Worm (Caenorhabditis elegans) whole organism, L2 larva: ENCODE measurements around the gene spl-1.
A peak's percentile ranks its signal among the peaks of the same experiment; 100 is the strongest.

Experiments
- C34F6.9 ChIP-seq: fragments of 150-350 bp; optimal IDR thresholded peaks from 2 replicates; lab custom pipeline; 2014; ENCODE audit warnings: missing biosample characterization, missing genetic modification characterization
- F13H6.1 ChIP-seq: sonication (generic microtip); optimal IDR thresholded peaks from 2 replicates; lab custom pipeline; 2016; ENCODE audit warnings: missing genetic modification characterization, missing compliant biosample characterization
- Y55F3AM.14 ChIP-seq: fragments of 200-800 bp; sonication (Bioruptor generic); optimal IDR thresholded peaks from 2 replicates; lab custom pipeline; 2018; ENCODE audit warnings: mild to moderate bottlenecking, missing genetic modification characterization, missing compliant biosample characterization
- alr-1 ChIP-seq: fragments of 150-350 bp; optimal IDR thresholded peaks from 2 replicates; lab custom pipeline; 2014; ENCODE audit warnings: missing biosample characterization, missing genetic modification characterization
- aly-2 ChIP-seq: fragments of 150-350 bp; optimal IDR thresholded peaks from 2 replicates; lab custom pipeline; 2014; ENCODE audit warnings: missing biosample characterization, missing genetic modification characterization
- ama-1 ChIP-seq: fragments of 150-350 bp; optimal IDR thresholded peaks from 2 replicates; lab custom pipeline; 2018; ENCODE audit warnings: inconsistent platforms
- blmp-1 ChIP-seq: sonication (generic microtip); optimal IDR thresholded peaks from 2 replicates; lab custom pipeline; 2017; ENCODE audit warnings: missing genetic modification characterization, mild to moderate bottlenecking, missing compliant biosample characterization, antibody characterized with exemption, moderate library complexity; ENCODE audit not compliant: insufficient read depth
- ceh-16 ChIP-seq: fragments of 150-350 bp; optimal IDR thresholded peaks from 2 replicates; lab custom pipeline; 2014; ENCODE audit warnings: missing biosample characterization, missing genetic modification characterization
- ceh-82 ChIP-seq: fragments of 150-350 bp; optimal IDR thresholded peaks from 2 replicates; lab custom pipeline; 2014; ENCODE audit warnings: missing biosample characterization, missing genetic modification characterization
- crh-2 ChIP-seq: sonication (generic microtip); optimal IDR thresholded peaks from 2 replicates; lab custom pipeline; 2017; ENCODE audit warnings: missing biosample characterization, missing genetic modification characterization
- dmd-4 ChIP-seq: sonication (generic microtip); optimal IDR thresholded peaks from 2 replicates; lab custom pipeline; 2017; ENCODE audit warnings: missing biosample characterization, missing genetic modification characterization
- egl-27 ChIP-seq: sonication (generic microtip); optimal IDR thresholded peaks from 3 replicates; lab custom pipeline; 2017; ENCODE audit warnings: missing biosample characterization, missing genetic modification reagents, missing genetic modification characterization
- elt-1 ChIP-seq: fragments of 150-350 bp; optimal IDR thresholded peaks from 2 replicates; lab custom pipeline; 2014; ENCODE audit warnings: missing biosample characterization, missing genetic modification characterization
- fos-1 ChIP-seq: fragments of 150-350 bp; optimal IDR thresholded peaks from 2 replicates; lab custom pipeline; 2014; ENCODE audit warnings: missing biosample characterization, missing genetic modification characterization
- gmeb-1 ChIP-seq: fragments of 150-350 bp; optimal IDR thresholded peaks from 2 replicates; lab custom pipeline; 2014; ENCODE audit warnings: missing biosample characterization, missing genetic modification characterization
- lin-11 ChIP-seq: fragments of 150-350 bp; sonication (generic microtip); optimal IDR thresholded peaks from 2 replicates; lab custom pipeline; 2014; ENCODE audit warnings: missing biosample characterization, missing genetic modification characterization, inconsistent platforms, mixed read lengths
- lin-13 ChIP-seq: fragments of 150-350 bp; optimal IDR thresholded peaks from 2 replicates; lab custom pipeline; 2014; ENCODE audit warnings: missing biosample characterization, missing genetic modification reagents, missing genetic modification characterization
- lin-39 ChIP-seq: fragments of 150-350 bp; optimal IDR thresholded peaks from 2 replicates; lab custom pipeline; 2014; ENCODE audit warnings: missing biosample characterization, missing genetic modification reagents, missing genetic modification characterization
- lsy-2 ChIP-seq, 2 experiments: fragments of 150-350 bp in 1 of 2; sonication (generic microtip) in 1 of 2; optimal IDR thresholded peaks; 2 replicates each; lab custom pipeline; 2014 to 2017; ENCODE audit warnings: missing biosample characterization in 2 of 2, missing genetic modification characterization in 2 of 2
- mab-5 ChIP-seq: fragments of 150-350 bp; optimal IDR thresholded peaks from 2 replicates; lab custom pipeline; 2014; ENCODE audit warnings: missing biosample characterization, missing genetic modification characterization
- mbf-1 ChIP-seq: sonication (generic microtip); optimal IDR thresholded peaks from 2 replicates; lab custom pipeline; 2017; ENCODE audit warnings: missing biosample characterization, missing genetic modification characterization
- mdl-1 ChIP-seq, 2 experiments: fragments of 150-350 bp in 1 of 2; sonication (generic microtip) in 1 of 2; optimal IDR thresholded peaks; 2 replicates each; lab custom pipeline; 2017; ENCODE audit warnings: missing biosample characterization in 2 of 2, missing genetic modification characterization in 2 of 2
- nhr-10 ChIP-seq: sonication (generic microtip); optimal IDR thresholded peaks from 2 replicates; lab custom pipeline; 2017; ENCODE audit warnings: missing biosample characterization, missing genetic modification characterization
- nhr-11 ChIP-seq: fragments of 150-350 bp; optimal IDR thresholded peaks from 2 replicates; lab custom pipeline; 2014; ENCODE audit warnings: missing biosample characterization, missing genetic modification characterization
- nhr-12 ChIP-seq: fragments of 150-350 bp; optimal IDR thresholded peaks from 2 replicates; lab custom pipeline; 2014; ENCODE audit warnings: missing biosample characterization, missing genetic modification characterization
- nhr-129 ChIP-seq: fragments of 150-350 bp; optimal IDR thresholded peaks from 2 replicates; lab custom pipeline; 2014; ENCODE audit warnings: missing biosample characterization, missing genetic modification characterization
- nhr-21 ChIP-seq: fragments of 150-350 bp; optimal IDR thresholded peaks from 2 replicates; lab custom pipeline; 2014; ENCODE audit warnings: missing biosample characterization, missing genetic modification characterization
- nhr-25 ChIP-seq: fragments of 150-350 bp; sonication (generic microtip); optimal IDR thresholded peaks from 3 replicates; lab custom pipeline; 2014; ENCODE audit warnings: missing biosample characterization, missing genetic modification characterization
- nhr-6 ChIP-seq: fragments of 150-350 bp; optimal IDR thresholded peaks from 2 replicates; lab custom pipeline; 2014; ENCODE audit warnings: missing biosample characterization, missing genetic modification characterization
- peb-1 ChIP-seq: fragments of 150-350 bp; optimal IDR thresholded peaks from 2 replicates; lab custom pipeline; 2014; ENCODE audit warnings: missing biosample characterization, missing genetic modification characterization
- sem-4 ChIP-seq: fragments of 150-350 bp; optimal IDR thresholded peaks from 2 replicates; lab custom pipeline; 2014; ENCODE audit warnings: missing biosample characterization, missing genetic modification reagents, missing genetic modification characterization
- skn-1 ChIP-seq: sonication (generic microtip); optimal IDR thresholded peaks from 2 replicates; lab custom pipeline; 2017; ENCODE audit warnings: missing biosample characterization, missing genetic modification characterization
- sma-3 ChIP-seq: sonication (generic microtip); optimal IDR thresholded peaks from 2 replicates; lab custom pipeline; 2016; ENCODE audit warnings: missing genetic modification reagents, missing genetic modification characterization, missing compliant biosample characterization
- sma-9 ChIP-seq, 2 experiments: fragments of 150-350 bp in 1 of 2; sonication (generic microtip) in 1 of 2; optimal IDR thresholded peaks; 2 replicates each; lab custom pipeline; 2014 to 2016; ENCODE audit warnings: missing genetic modification characterization in 2 of 2, mild to moderate bottlenecking in 1 of 2, missing biosample characterization in 1 of 2, missing compliant biosample characterization in 1 of 2, missing genetic modification reagents in 1 of 2, moderate library complexity in 1 of 2
- snpc-4 ChIP-seq: fragments of 150-350 bp; optimal IDR thresholded peaks from 2 replicates; lab custom pipeline; 2014; ENCODE audit warnings: missing biosample characterization, missing genetic modification characterization
- unc-39 ChIP-seq: fragments of 150-350 bp; optimal IDR thresholded peaks from 2 replicates; lab custom pipeline; 2014; ENCODE audit warnings: missing biosample characterization, missing genetic modification characterization
- unc-55 ChIP-seq: fragments of 150-350 bp; sonication (generic microtip); optimal IDR thresholded peaks from 3 replicates; lab custom pipeline; 2014; ENCODE audit warnings: missing biosample characterization, missing genetic modification reagents, missing genetic modification characterization
- unc-62 ChIP-seq: fragments of 150-350 bp; optimal IDR thresholded peaks from 2 replicates; lab custom pipeline; 2014; ENCODE audit warnings: missing biosample characterization, missing genetic modification reagents, missing genetic modification characterization
- ztf-11 ChIP-seq: sonication (generic microtip); optimal IDR thresholded peaks from 2 replicates; lab custom pipeline; 2017; ENCODE audit warnings: missing biosample characterization, missing genetic modification characterization
- ztf-4 ChIP-seq: fragments of 150-350 bp; optimal IDR thresholded peaks from 2 replicates; lab custom pipeline; 2014; ENCODE audit warnings: missing biosample characterization, missing genetic modification characterization

spl-1 gene

ce11 chrIV:425052-425451, 42.1 kb upstream of the spl-1 start, which contains the start of gene daf-18:
Gene daf-18, minus strand, starts transcription at chrIV:425177.
- TF ChIP-seq Y55F3AM.14 (GFP tag; lab: Kevin White, UChicago): no peak

- TF ChIP-seq skn-1 (tag; lab: Kevin White, UChicago) (no peak), fos-1 (tag; lab: Kevin White, UChicago) (no peak), nhr-10 (tag; lab: Kevin White, UChicago) (no peak), ztf-4 (tag; lab: Kevin White, UChicago) (no peak), elt-1 (tag; lab: Kevin White, UChicago) (no peak), aly-2 (no peak), lin-39 (tag; lab: Kevin White, UChicago) (no peak)
Observed at ce11 chrIV:422112-422511, 39.1 kb upstream of the spl-1 start.

- TF ChIP-seq alr-1 (tag; lab: Kevin White, UChicago): no peak
- TF ChIP-seq F13H6.1: no peak
- no peak for TF ChIP-seq peb-1
Observed at ce11 chrIV:420686-421085, 37.7 kb upstream of the spl-1 start.

- no peak for TF ChIP-seq ztf-11 (tag; lab: Kevin White, UChicago)
- no peak for TF ChIP-seq nhr-6
- no peak for TF ChIP-seq blmp-1 (tag; lab: Kevin White, UChicago)
- TF ChIP-seq fos-1 (tag; lab: Kevin White, UChicago): no peak
- TF ChIP-seq lin-11: no peak
- no peak for TF ChIP-seq snpc-4 (tag; lab: Kevin White, UChicago)
- TF ChIP-seq mdl-1 (tag; optimal IDR thresholded peaks at IDR 0.05; lab: Kevin White, UChicago): no peak
- no peak for TF ChIP-seq aly-2
- TF ChIP-seq nhr-10 (tag; lab: Kevin White, UChicago): no peak
- TF ChIP-seq peb-1: no peak
- no peak for TF ChIP-seq ama-1 (lab: Kevin White, UChicago)
- TF ChIP-seq gmeb-1 (tag; lab: Kevin White, UChicago): no peak
Observed at ce11 chrIV:419674-420073, 36.7 kb upstream of the spl-1 start, which contains the start of gene eri-1. Gene eri-1, minus strand, starts transcription at chrIV:419958.

- peak; percentile 64 for TF ChIP-seq nhr-6
- TF ChIP-seq egl-27: peak; percentile 9
- no peak for TF ChIP-seq nhr-11 (tag; lab: Kevin White, UChicago)
- peak; percentile 77 for TF ChIP-seq fos-1 (tag; lab: Kevin White, UChicago)
- no peak for TF ChIP-seq Y55F3AM.14 (GFP tag; lab: Kevin White, UChicago)
- TF ChIP-seq unc-62 (GFP tag; lab: Kevin White, UChicago): no peak
- TF ChIP-seq lin-13 (GFP tag; lab: Kevin White, UChicago): peak; percentile 79
- TF ChIP-seq gmeb-1 (tag; lab: Kevin White, UChicago): peak; percentile 41
- peak; percentile 79 for TF ChIP-seq sma-3 (GFP tag; lab: Kevin White, UChicago)
- TF ChIP-seq nhr-25: peak; percentile 79
- peak; percentile 51 to 86 for TF ChIP-seq lsy-2 (tag; optimal IDR thresholded peaks at IDR 0.05; lab: Kevin White, UChicago)
- peak; percentile 47 for TF ChIP-seq sem-4 (tag; lab: Kevin White, UChicago)
- peak; percentile 91 for TF ChIP-seq crh-2
- no peak for TF ChIP-seq nhr-12 (tag; lab: Kevin White, UChicago)
- no peak for TF ChIP-seq mbf-1 (tag; lab: Kevin White, UChicago)
- no peak for TF ChIP-seq ceh-16
- TF ChIP-seq peb-1: no peak
- no peak for TF ChIP-seq nhr-10 (tag; lab: Kevin White, UChicago)
- TF ChIP-seq aly-2: no peak
- peak; percentile 77 for TF ChIP-seq unc-55 (GFP tag; lab: Kevin White, UChicago)
- TF ChIP-seq ama-1 (lab: Kevin White, UChicago): no peak
- TF ChIP-seq sma-9 (GFP tag; optimal IDR thresholded peaks at IDR 0.05; lab: Kevin White, UChicago): peak; percentile 81
- no peak for TF ChIP-seq sma-9 (tag; optimal IDR thresholded peaks at IDR 0.05; lab: Kevin White, UChicago)
- TF ChIP-seq alr-1 (tag; lab: Kevin White, UChicago): no peak
- peak; percentile 64 for TF ChIP-seq nhr-21 (tag; lab: Kevin White, UChicago)
- TF ChIP-seq F13H6.1: peak; percentile 80
- TF ChIP-seq ztf-11 (tag; lab: Kevin White, UChicago): no peak
- no peak for TF ChIP-seq dmd-4
- TF ChIP-seq C34F6.9 (tag; lab: Kevin White, UChicago): peak; percentile 81
- TF ChIP-seq ceh-82: no peak
- peak; percentile 32 for TF ChIP-seq blmp-1 (tag; lab: Kevin White, UChicago)
- TF ChIP-seq nhr-129: peak; percentile 83
- no peak for TF ChIP-seq unc-39 (tag; lab: Kevin White, UChicago)
- TF ChIP-seq mdl-1 (tag; optimal IDR thresholded peaks at IDR 0.05; lab: Kevin White, UChicago): no peak
- TF ChIP-seq mab-5: no peak
Observed at ce11 chrIV:410420-410891, 27.5 kb upstream of the spl-1 start, which contains the start of gene T07A9.12. Gene T07A9.12, plus strand, starts transcription at chrIV:410867.
